Worm (Caenorhabditis elegans) whole organism, L4 larva: Measurements from ENCODE around the gene nspc-7.

Source experiments
- R02D3.7 ChIP-seq: fragments of 150-350 bp; sonication (generic microtip); optimal IDR thresholded peaks from 3 replicates; lab custom pipeline; 2014; ENCODE audit warnings: missing biosample characterization, missing genetic modification characterization
- Y105C5A.15 ChIP-seq: fragments of 200-800 bp; sonication (Bioruptor generic); IDR thresholded peaks from 2 replicates; pipeline ENCODE4 v1.3.6; 2022; ENCODE audit warnings: missing genetic modification characterization, missing compliant biosample characterization
- Y48G9A.11 ChIP-seq: fragments of 200-800 bp; sonication (Bioruptor generic); IDR thresholded peaks from 2 replicates; pipeline ENCODE4 v1.3.6; 2022; ENCODE audit warnings: missing genetic modification reagents, missing genetic modification characterization, missing compliant biosample characterization
- ZK337.2 ChIP-seq: fragments of 200-800 bp; sonication (Bioruptor generic); IDR thresholded peaks from 2 replicates; pipeline ENCODE4 v1.3.6; 2022; ENCODE audit warnings: missing genetic modification reagents, missing genetic modification characterization, missing compliant biosample characterization
- aha-1 ChIP-seq: fragments of 150-350 bp; peaks from one replicate; lab custom pipeline; 2014; ENCODE audit warnings: missing biosample characterization, missing genetic modification characterization
- aly-2 ChIP-seq: sonication (generic microtip); optimal IDR thresholded peaks from 2 replicates; lab custom pipeline; 2018; ENCODE audit warnings: missing biosample characterization, missing genetic modification characterization
- ama-1 ChIP-seq: fragments of 150-350 bp; optimal IDR thresholded peaks from 2 replicates; lab custom pipeline; 2014; ENCODE audit warnings: inconsistent platforms, mixed read lengths
- arid-1 ChIP-seq: fragments of 200-800 bp; sonication (Bioruptor generic); conservative IDR thresholded peaks from 2 replicates; pipeline ENCODE4 v1.3.6; 2022; ENCODE audit warnings: missing genetic modification reagents, missing genetic modification characterization, missing compliant biosample characterization
- ceh-62 ChIP-seq: sonication (generic microtip); optimal IDR thresholded peaks from 2 replicates; lab custom pipeline; 2017; ENCODE audit warnings: missing biosample characterization, missing genetic modification characterization
- daf-12 ChIP-seq: fragments of 150-350 bp; optimal IDR thresholded peaks from 2 replicates; lab custom pipeline; 2014; ENCODE audit warnings: missing biosample characterization, missing genetic modification reagents, missing genetic modification characterization
- daf-19 ChIP-seq: fragments of 200-800 bp; sonication (Bioruptor generic); conservative IDR thresholded peaks from 2 replicates; pipeline ENCODE4 v1.3.6; 2022; ENCODE audit warnings: missing genetic modification characterization, missing compliant biosample characterization
- dmd-9 ChIP-seq: fragments of 200-800 bp; sonication (Bioruptor generic); IDR thresholded peaks from 2 replicates; pipeline ENCODE4 v1.3.6; 2022; ENCODE audit warnings: missing genetic modification reagents, missing genetic modification characterization, missing compliant biosample characterization
- dpl-1 ChIP-seq: fragments of 150-350 bp; optimal IDR thresholded peaks from 2 replicates; lab custom pipeline; 2014; ENCODE audit warnings: missing biosample characterization, missing genetic modification reagents, missing genetic modification characterization
- hlh-30 ChIP-seq: sonication (generic microtip); optimal IDR thresholded peaks from 2 replicates; lab custom pipeline; 2017; ENCODE audit warnings: antibody characterized with exemption, mild to moderate bottlenecking, missing genetic modification characterization, missing compliant biosample characterization; ENCODE audit not compliant: insufficient read depth
- hmg-1.1 ChIP-seq: fragments of 200-800 bp; sonication (Bioruptor generic); IDR thresholded peaks from 2 replicates; pipeline ENCODE4 v1.3.6; 2022; ENCODE audit warnings: missing genetic modification reagents, missing genetic modification characterization, missing compliant biosample characterization
- jun-1 ChIP-seq: fragments of 150-350 bp; optimal IDR thresholded peaks from 2 replicates; lab custom pipeline; 2014; ENCODE audit warnings: missing biosample characterization, missing genetic modification reagents, missing genetic modification characterization
- lim-7 ChIP-seq: fragments of 200-800 bp; sonication (Bioruptor generic); IDR thresholded peaks from 2 replicates; pipeline ENCODE4 v1.3.6; 2022; ENCODE audit warnings: missing genetic modification characterization, missing compliant biosample characterization
- lin-13 ChIP-seq: fragments of 150-350 bp; optimal IDR thresholded peaks from 2 replicates; lab custom pipeline; 2014; ENCODE audit warnings: missing biosample characterization, missing genetic modification reagents, missing genetic modification characterization
- mdl-1 ChIP-seq, 2 experiments: fragments of 150-350 bp in 1 of 2; sonication (generic microtip) in 1 of 2; optimal IDR thresholded peaks; 2 replicates each; lab custom pipeline; 2014 to 2017; ENCODE audit warnings: missing biosample characterization in 2 of 2, missing genetic modification characterization in 2 of 2
- mep-1 ChIP-seq: fragments of 150-350 bp; sonication (generic microtip); optimal IDR thresholded peaks from 3 replicates; lab custom pipeline; 2014; ENCODE audit warnings: missing biosample characterization, missing genetic modification characterization
- nhr-11 ChIP-seq: fragments of 150-350 bp; optimal IDR thresholded peaks from 2 replicates; lab custom pipeline; 2014; ENCODE audit warnings: missing biosample characterization, missing genetic modification characterization
- nhr-25 ChIP-seq: sonication (generic microtip); optimal IDR thresholded peaks from 2 replicates; lab custom pipeline; 2017; ENCODE audit warnings: missing genetic modification characterization, mild to moderate bottlenecking, missing compliant biosample characterization, antibody characterized with exemption, moderate library complexity, borderline replicate concordance; ENCODE audit not compliant: insufficient read depth
- nhr-28 ChIP-seq: fragments of 150-350 bp; optimal IDR thresholded peaks from 2 replicates; lab custom pipeline; 2014; ENCODE audit warnings: missing biosample characterization, missing genetic modification characterization
- nhr-41 ChIP-seq: fragments of 200-800 bp; sonication (Bioruptor generic); IDR thresholded peaks from 2 replicates; pipeline ENCODE4 v1.3.6; 2022; ENCODE audit warnings: missing genetic modification reagents, missing genetic modification characterization, missing compliant biosample characterization
- nhr-77 ChIP-seq: fragments of 150-350 bp; optimal IDR thresholded peaks from 2 replicates; lab custom pipeline; 2014; ENCODE audit warnings: missing biosample characterization, missing genetic modification characterization
- sdz-12 ChIP-seq: fragments of 200-800 bp; sonication (Bioruptor generic); optimal IDR thresholded peaks from 2 replicates; lab custom pipeline; 2018; ENCODE audit warnings: mild to moderate bottlenecking, missing genetic modification characterization, missing compliant biosample characterization
- snpc-4 ChIP-seq: fragments of 150-350 bp; optimal IDR thresholded peaks from 2 replicates; lab custom pipeline; 2014; ENCODE audit warnings: missing biosample characterization, missing genetic modification characterization
- spr-1 ChIP-seq: sonication (generic microtip); optimal IDR thresholded peaks from 2 replicates; lab custom pipeline; 2016; ENCODE audit warnings: mild to moderate bottlenecking, missing genetic modification characterization, missing compliant biosample characterization
- tag-97 ChIP-seq: fragments of 200-800 bp; sonication (Bioruptor generic); IDR thresholded peaks from 2 replicates; pipeline ENCODE4 v1.3.6; 2022; ENCODE audit warnings: missing genetic modification characterization, missing compliant biosample characterization
- unc-62 ChIP-seq, 3 experiments: fragments of 150-350 bp in 1 of 3; sonication (generic microtip); optimal IDR thresholded peaks in 2 of 3; peaks in 1 of 3; 1 replicate in 1 of 3; 2 replicates in 2 of 3; lab custom pipeline; 2014 to 2017; ENCODE audit warnings: missing biosample characterization in 3 of 3, missing genetic modification characterization in 3 of 3, missing genetic modification reagents in 3 of 3, missing genotype in 1 of 3
- vab-7 ChIP-seq: fragments of 200-800 bp; sonication (Bioruptor generic); IDR thresholded peaks from 2 replicates; pipeline ENCODE4 v1.3.6; 2022; ENCODE audit warnings: missing genetic modification reagents, missing genetic modification characterization, missing compliant biosample characterization
- zag-1 ChIP-seq: fragments of 150-350 bp; optimal IDR thresholded peaks from 2 replicates; lab custom pipeline; 2014; ENCODE audit warnings: missing biosample characterization, missing genetic modification characterization
- zfp-3 ChIP-seq: fragments of 200-800 bp; sonication (Bioruptor generic); conservative IDR thresholded peaks from 2 replicates; pipeline ENCODE4 v1.3.6; 2022; ENCODE audit warnings: missing genetic modification reagents, missing genetic modification characterization, missing compliant biosample characterization

nspc-7 gene

ce11 chrX:8570997-8571517, 29.4 kb downstream of the nspc-7 start, which contains the start of gene jmjd-3.1:
Gene jmjd-3.1 (plus strand): TSS chrX:8571047.
- TF ChIP-seq jun-1 (tag; lab: Kevin White, UChicago) (no peak), unc-62 (GFP tag; optimal IDR thresholded peaks at IDR 0.05 in 1 of 2; lab: Kevin White, UChicago) (peak in 1 of 2 experiments; percentile 69), unc-62 (tag; optimal IDR thresholded peaks at IDR 0.05; lab: Kevin White, UChicago) (no peak)

- TF ChIP-seq aha-1 (tag; lab: Kevin White, UChicago): peak; percentile 22
- TF ChIP-seq zag-1 (tag; lab: Kevin White, UChicago): no peak
These were observed 38.6 kb downstream of the nspc-7 start, which contains the start of gene F18E9.4 for ce11 chrX:8580217-8580616. Gene F18E9.4 (plus strand): TSS chrX:8580517.

ce11 chrX:8581447-8581846, 39.8 kb downstream of the nspc-7 start, which contains the start of gene F18E9.8:
Gene F18E9.8 (minus strand): TSS chrX:8581547.
- no peak for TF ChIP-seq sdz-12 (GFP tag; lab: Kevin White, UChicago)
- no peak for TF ChIP-seq Y48G9A.11 (GFP tag; lab: Robert Waterston, UW)
- TF ChIP-seq dpl-1 (GFP tag; lab: Kevin White, UChicago): no peak
- TF ChIP-seq vab-7 (GFP tag; lab: Robert Waterston, UW): no peak
- no peak for TF ChIP-seq dmd-9 (GFP tag; lab: Robert Waterston, UW)
- TF ChIP-seq Y105C5A.15 (GFP tag; lab: Robert Waterston, UW): no peak
- TF ChIP-seq snpc-4 (tag; lab: Kevin White, UChicago): no peak
- TF ChIP-seq nhr-41 (GFP tag; lab: Robert Waterston, UW): no peak
- TF ChIP-seq R02D3.7: no peak
- TF ChIP-seq nhr-28 (tag; lab: Kevin White, UChicago): no peak
- TF ChIP-seq mdl-1 (tag; optimal IDR thresholded peaks at IDR 0.05; lab: Kevin White, UChicago): no peak

ce11 chrX:8582767-8583360, 41.2 kb downstream of the nspc-7 start:
- no peak for TF ChIP-seq ceh-62 (tag; lab: Kevin White, UChicago)
- TF ChIP-seq daf-19 (GFP tag; lab: Robert Waterston, UW): no peak
- TF ChIP-seq lin-13 (GFP tag; lab: Kevin White, UChicago): no peak
- peak; percentile 9 for TF ChIP-seq nhr-28 (tag; lab: Kevin White, UChicago)
- TF ChIP-seq zfp-3 (GFP tag; lab: Robert Waterston, UW): no peak
- peak; percentile 36 for TF ChIP-seq nhr-11 (tag; lab: Kevin White, UChicago)

ce11 chrX:8584825-8585384, 43.2 kb downstream of the nspc-7 start:
- TF ChIP-seq dmd-9 (GFP tag; lab: Robert Waterston, UW) (no peak), daf-12 (tag; lab: Kevin White, UChicago) (no peak), ZK337.2 (GFP tag; lab: Robert Waterston, UW) (no peak), mep-1 (tag; lab: Kevin White, UChicago) (no peak), aly-2 (tag; lab: Kevin White, UChicago) (no peak), lim-7 (GFP tag; lab: Robert Waterston, UW) (no peak), ama-1 (lab: Kevin White, UChicago) (no peak), spr-1 (tag; lab: Kevin White, UChicago) (no peak)

- TF ChIP-seq nhr-77 (no peak), nhr-25 (tag; lab: Kevin White, UChicago) (no peak), arid-1 (GFP tag; lab: Robert Waterston, UW) (no peak), hmg-1.1 (GFP tag; lab: Robert Waterston, UW) (no peak), hlh-30 (tag; lab: Kevin White, UChicago) (peak; percentile 15), nhr-41 (GFP tag; lab: Robert Waterston, UW) (no peak), tag-97 (no peak), snpc-4 (tag; lab: Kevin White, UChicago) (no peak), aha-1 (tag; lab: Kevin White, UChicago) (peak; percentile 96)
These were observed 44.2 kb downstream of the nspc-7 start, which contains the start of gene F18E9.3 for ce11 chrX:8585837-8586236. Gene F18E9.3 (plus strand): TSS chrX:8586147.
